Worm (Caenorhabditis elegans) whole organism, late embryonic: ENCODE results near the gene vkmt-1.

Source experiments
- ceh-6 ChIP-seq: fragments of 200-800 bp; sonication (Bioruptor generic); optimal IDR thresholded peaks from 2 replicates; lab custom pipeline; 2018; ENCODE audit warnings: mild to moderate bottlenecking, missing genetic modification characterization, missing compliant biosample characterization
- ceh-9 ChIP-seq: sonication (generic microtip); optimal IDR thresholded peaks from 2 replicates; lab custom pipeline; 2016; ENCODE audit warnings: mild to moderate bottlenecking, missing genetic modification characterization, inconsistent platforms, missing compliant biosample characterization
- fkh-10 ChIP-seq: fragments of 150-350 bp; optimal IDR thresholded peaks from 2 replicates; lab custom pipeline; 2014; ENCODE audit warnings: missing biosample characterization, missing genetic modification reagents, missing genetic modification characterization
- hlh-8 ChIP-seq: sonication (generic microtip); optimal IDR thresholded peaks from 2 replicates; lab custom pipeline; 2016; ENCODE audit warnings: missing genotype, missing genetic modification characterization, missing compliant biosample characterization
- nhr-11 ChIP-seq: fragments of 150-350 bp; optimal IDR thresholded peaks from 2 replicates; lab custom pipeline; 2014; ENCODE audit warnings: missing biosample characterization, missing genetic modification characterization
- pag-3 ChIP-seq: sonication (generic microtip); optimal IDR thresholded peaks from 2 replicates; lab custom pipeline; 2016; ENCODE audit warnings: missing compliant biosample characterization, missing genetic modification characterization, borderline replicate concordance
- tbx-2 ChIP-seq: sonication (generic microtip); optimal IDR thresholded peaks from 2 replicates; lab custom pipeline; 2016; ENCODE audit warnings: missing genetic modification characterization, missing compliant biosample characterization

DNA sequence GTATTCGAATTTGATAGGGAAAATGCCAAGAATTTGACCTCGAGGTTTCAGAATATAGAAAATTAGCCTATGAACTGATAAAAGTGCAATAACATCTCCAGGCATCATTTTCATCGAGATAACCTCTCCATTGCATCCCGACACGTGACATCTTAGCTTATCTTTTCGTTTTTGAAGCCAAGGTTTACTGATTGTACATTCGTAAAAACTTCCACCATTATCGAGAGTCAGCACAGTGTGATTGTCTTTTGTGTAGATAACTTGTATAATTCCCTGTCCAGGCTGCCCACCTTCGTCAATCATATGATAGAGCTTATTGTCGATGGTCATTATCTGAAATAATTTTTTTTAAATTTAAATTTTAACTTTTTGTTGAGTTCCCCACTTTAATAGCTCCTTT lies 4.2 kb upstream of the vkmt-1 start:
- TF ChIP-seq pag-3 (tag; lab: Kevin White, UChicago) (no peak), ceh-6 (GFP tag; lab: Kevin White, UChicago) (no peak), tbx-2 (no peak), nhr-11 (tag; lab: Kevin White, UChicago) (no peak), hlh-8 (tag; lab: Kevin White, UChicago) (no peak), ceh-9 (tag; lab: Kevin White, UChicago) (no peak), fkh-10 (GFP tag; lab: Kevin White, UChicago) (no peak)
